Worm (Caenorhabditis elegans): ENCODE measurements around the gene R13A5.7.

The R13A5.7 gene

DNA sequence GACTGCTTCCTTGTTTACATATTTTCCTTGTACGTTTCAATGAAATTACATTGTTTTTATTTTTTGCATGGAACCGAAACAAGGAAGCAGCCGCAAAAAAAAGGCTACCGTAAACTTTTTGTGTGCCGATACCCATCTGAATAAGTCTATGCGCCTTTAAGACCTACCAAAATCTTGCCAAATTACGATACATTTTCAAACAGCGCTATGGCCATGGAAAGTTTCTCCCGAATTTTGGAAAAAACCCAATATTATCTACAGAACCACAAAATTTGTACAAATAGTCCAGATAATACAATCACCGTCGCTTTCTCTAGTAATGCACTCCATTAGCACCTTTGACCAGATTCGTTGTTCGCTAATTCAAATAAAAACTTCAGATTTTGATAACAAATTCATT lies 1.8 kb upstream of the R13A5.7 start (continued):
- TF ChIP-seq ama-1 (optimal IDR thresholded peaks at IDR 0.05) = no peak
- TF ChIP-seq ama-1 (GFP tag; optimal IDR thresholded peaks at IDR 0.05) = no peak
- TF ChIP-seq ceh-91 (GFP tag; IDR thresholded peaks at IDR 0.05) = no peak
- no peak for TF ChIP-seq ZK185.1 (tag; optimal IDR thresholded peaks at IDR 0.05; ENCODE audit: poor library complexity, severe bottlenecking)
- TF ChIP-seq zim-3 (tag; optimal IDR thresholded peaks at IDR 0.05) = no peak
- no peak for TF ChIP-seq nfya-1 (tag; optimal IDR thresholded peaks at IDR 0.05; ENCODE audit: borderline replicate concordance, insufficient read depth)
- TF ChIP-seq dox-1 (GFP tag; IDR thresholded peaks at IDR 0.05) = no peak
- no peak for TF ChIP-seq tbx-9 (tag; optimal IDR thresholded peaks at IDR 0.05; ENCODE audit: borderline replicate concordance)
- TF ChIP-seq lin-40 (tag; optimal IDR thresholded peaks at IDR 0.05) = no peak
- TF ChIP-seq F23B12.7 (tag; optimal IDR thresholded peaks at IDR 0.05; ENCODE audit: insufficient read depth) = no peak
- TF ChIP-seq F39B2.1 (GFP tag; IDR thresholded peaks at IDR 0.05) = no peak
- no peak for TF ChIP-seq T26A5.8 (tag; optimal IDR thresholded peaks at IDR 0.05)
- TF ChIP-seq hrde-1 (tag; optimal IDR thresholded peaks at IDR 0.05; ENCODE audit: borderline replicate concordance) = peak; percentile 76
- TF ChIP-seq pha-4 (tag; optimal IDR thresholded peaks at IDR 0.05) = no peak
- TF ChIP-seq ceh-58 (GFP tag; IDR thresholded peaks at IDR 0.05) = no peak
- TF ChIP-seq K11D2.4 (GFP tag; IDR thresholded peaks at IDR 0.05) = no peak

DNA sequence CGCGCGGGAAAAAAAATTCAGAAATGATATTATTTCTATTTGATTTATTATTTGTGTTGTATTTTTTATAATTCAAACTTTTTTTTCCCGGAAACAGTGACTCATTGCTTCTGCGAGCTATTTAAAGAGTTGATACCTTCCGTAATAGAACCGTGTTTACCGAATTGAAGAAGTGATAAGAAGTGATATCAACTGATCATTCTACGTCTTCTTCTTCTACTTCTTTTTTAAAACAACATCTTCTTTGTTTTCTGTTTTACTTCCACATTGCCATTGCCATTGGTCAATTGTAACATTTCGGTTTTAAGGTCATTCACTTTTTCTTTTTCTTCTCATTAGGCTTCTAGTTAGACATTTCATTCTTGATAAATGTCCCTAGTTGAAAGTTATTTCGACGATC lies 3.8 kb downstream of the R13A5.7 start, which contains the start of gene ttr-32:
Gene ttr-32 (plus strand): TSS at position 314 of the 400 bp plus-strand sequence.
- TF ChIP-seq let-607 (tag; optimal IDR thresholded peaks at IDR 0.05) (no peak), aptf-2 (GFP tag; conservative IDR thresholded peaks at IDR 0.05) (no peak), ama-1 (optimal IDR thresholded peaks at IDR 0.05) (no peak), ama-1 (GFP tag; optimal IDR thresholded peaks at IDR 0.05) (no peak), nfya-2 (GFP tag; IDR thresholded peaks at IDR 0.05) (no peak), ztf-26 (tag; optimal IDR thresholded peaks at IDR 0.05) (no peak)

DNA sequence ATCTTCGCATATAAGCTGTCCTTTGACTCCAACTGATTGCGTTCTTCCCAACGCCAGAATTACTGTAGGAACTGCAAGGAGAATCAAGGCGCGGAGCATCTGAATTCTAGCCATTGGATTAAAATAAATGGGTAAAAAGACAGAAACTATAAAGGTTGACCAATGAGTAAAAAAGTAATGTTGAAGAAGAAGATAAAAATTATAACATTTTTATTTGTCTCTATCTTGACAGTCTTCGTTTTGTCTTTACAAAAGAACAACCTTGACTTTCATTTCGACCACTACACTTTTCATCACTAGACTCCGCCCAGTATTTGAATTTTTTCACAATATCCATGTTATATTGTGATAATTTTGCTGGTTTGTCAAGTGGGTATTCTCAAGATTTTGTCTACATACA lies 4.7 kb downstream of the R13A5.7 start, which contains the start of gene ttr-8:
Gene ttr-8 (minus strand): TSS at position 101 of the 400 bp plus-strand sequence.
- no peak for TF ChIP-seq cebp-2 (GFP tag; IDR thresholded peaks at IDR 0.05)

DNA sequence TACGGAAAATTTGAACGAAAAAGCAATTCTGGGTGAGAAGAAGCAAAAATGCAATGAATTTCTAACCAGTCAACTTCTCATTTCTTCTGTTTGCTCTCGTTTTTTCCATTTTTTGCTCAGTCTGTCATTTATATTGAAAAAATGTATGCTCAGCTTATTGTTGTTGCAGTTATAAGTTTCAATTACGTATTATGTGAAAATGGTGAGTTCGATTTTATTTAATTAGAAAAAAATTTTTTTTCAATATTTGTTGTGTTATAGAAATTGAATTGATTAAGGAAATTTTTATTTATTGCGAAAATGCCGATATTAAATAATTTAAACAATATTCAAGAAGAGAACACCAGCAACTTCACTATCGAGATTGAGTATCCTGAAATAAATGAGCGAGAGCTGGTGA lies 8.1 kb downstream of the R13A5.7 start, which contains the start of gene lgc-12:
Gene lgc-12 (plus strand): TSS at position 301 of the 400 bp plus-strand sequence.
- TF ChIP-seq aptf-3 (GFP tag; IDR thresholded peaks at IDR 0.05) (no peak), Y53F4B.3 (GFP tag; IDR thresholded peaks at IDR 0.05) (no peak), madf-6 (GFP tag; IDR thresholded peaks at IDR 0.05) (no peak), lir-1 (GFP tag; conservative IDR thresholded peaks at IDR 0.05) (no peak), Y79H2A.3 (GFP tag; conservative IDR thresholded peaks at IDR 0.05) (no peak), ztf-28 (GFP tag; IDR thresholded peaks at IDR 0.05) (no peak), Y67H2A.10 (GFP tag; conservative IDR thresholded peaks at IDR 0.05) (no peak)

DNA sequence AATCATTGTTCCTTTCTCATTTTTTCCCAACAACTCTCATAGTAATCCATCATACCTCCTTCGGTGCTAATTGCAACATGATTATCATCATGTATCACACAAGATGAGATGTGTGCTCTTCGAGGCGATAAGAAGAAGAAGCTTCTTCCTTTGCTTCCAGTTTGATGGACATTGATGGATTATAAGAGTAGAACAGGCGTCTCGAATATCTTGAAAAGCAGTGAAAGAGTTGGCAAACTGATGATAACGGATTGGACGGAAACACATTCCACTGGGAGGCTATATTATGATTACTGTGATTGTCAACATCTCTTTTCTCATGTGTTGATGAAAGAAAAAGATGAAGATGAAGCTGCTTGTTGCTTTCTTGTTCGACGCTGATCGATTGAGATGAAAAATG lies 10.1 kb downstream of the R13A5.7 start:
- no peak for TF ChIP-seq nfyb-1 (GFP tag; IDR thresholded peaks at IDR 0.05)
- no peak for TF ChIP-seq aptf-3 (GFP tag; IDR thresholded peaks at IDR 0.05)
- TF ChIP-seq lsy-27 (tag; optimal IDR thresholded peaks at IDR 0.05; ENCODE audit: borderline replicate concordance, insufficient read depth) = no peak
- no peak for TF ChIP-seq ztf-6 (GFP tag; IDR thresholded peaks at IDR 0.05)
